Worm (Caenorhabditis elegans) whole organism, early embryonic: ENCODE data around the gene C41G6.12.

Experiments used
- B0310.2 ChIP-seq: sonication (generic microtip); optimal IDR thresholded peaks from 2 replicates; lab custom pipeline; 2016; ENCODE audit warnings: mild to moderate bottlenecking, missing genetic modification characterization, missing compliant biosample characterization
- F13C5.2 ChIP-seq: sonication (generic microtip); optimal IDR thresholded peaks from 2 replicates; lab custom pipeline; 2017; ENCODE audit warnings: mild to moderate bottlenecking, missing genetic modification characterization, inconsistent platforms, missing compliant biosample characterization
- aly-1 ChIP-seq: sonication (generic microtip); optimal IDR thresholded peaks from 2 replicates; lab custom pipeline; 2016; ENCODE audit warnings: missing genetic modification characterization, missing compliant biosample characterization
- ama-1 ChIP-seq: fragments of 150-350 bp; optimal IDR thresholded peaks from 2 replicates; lab custom pipeline; 2014
- ceh-13 ChIP-seq: fragments of 200-800 bp; sonication (Bioruptor generic); optimal IDR thresholded peaks from 2 replicates; lab custom pipeline; 2018; ENCODE audit warnings: mild to moderate bottlenecking, missing genetic modification characterization, missing compliant biosample characterization
- ets-7 ChIP-seq: sonication (generic microtip); optimal IDR thresholded peaks from 2 replicates; lab custom pipeline; 2016; ENCODE audit warnings: missing genotype, missing genetic modification characterization, missing compliant biosample characterization
- flt-1 ChIP-seq: fragments of 200-800 bp; sonication (Bioruptor generic); IDR thresholded peaks from 2 replicates; pipeline ENCODE4 v1.3.6; 2022; ENCODE audit warnings: missing genetic modification characterization, missing compliant biosample characterization
- hmg-4 ChIP-seq: fragments of 200-800 bp; sonication (Bioruptor generic); optimal IDR thresholded peaks from 2 replicates; lab custom pipeline; 2018; ENCODE audit warnings: mild to moderate bottlenecking, missing genetic modification characterization, missing compliant biosample characterization
- pes-1 ChIP-seq: fragments of 200-800 bp; sonication (Bioruptor generic); IDR thresholded peaks from 2 replicates; pipeline ENCODE4 v1.3.6; 2022; ENCODE audit warnings: missing genetic modification reagents, missing genetic modification characterization, missing compliant biosample characterization
- scrt-1 ChIP-seq: fragments of 200-800 bp; sonication (Bioruptor generic); IDR thresholded peaks from 2 replicates; pipeline ENCODE4 v1.3.6; 2022; ENCODE audit warnings: missing genetic modification characterization, missing compliant biosample characterization
- sea-1 ChIP-seq: fragments of 200-800 bp; sonication (Bioruptor generic); conservative IDR thresholded peaks from 2 replicates; pipeline ENCODE4 v1.3.6; 2022; ENCODE audit warnings: missing genetic modification characterization, missing compliant biosample characterization
- tbx-11 ChIP-seq: fragments of 200-800 bp; sonication (Bioruptor generic); IDR thresholded peaks from 2 replicates; pipeline ENCODE4 v1.3.6; 2022; ENCODE audit warnings: missing genetic modification characterization, missing compliant biosample characterization
- tbx-37 ChIP-seq: fragments of 200-800 bp; sonication (Bioruptor generic); conservative IDR thresholded peaks from 2 replicates; pipeline ENCODE4 v1.3.6; 2022; ENCODE audit warnings: missing genetic modification reagents, missing genetic modification characterization, missing compliant biosample characterization
- tra-4 ChIP-seq: sonication (generic microtip); optimal IDR thresholded peaks from 2 replicates; lab custom pipeline; 2017; ENCODE audit warnings: missing genetic modification characterization, missing compliant biosample characterization

DNA sequence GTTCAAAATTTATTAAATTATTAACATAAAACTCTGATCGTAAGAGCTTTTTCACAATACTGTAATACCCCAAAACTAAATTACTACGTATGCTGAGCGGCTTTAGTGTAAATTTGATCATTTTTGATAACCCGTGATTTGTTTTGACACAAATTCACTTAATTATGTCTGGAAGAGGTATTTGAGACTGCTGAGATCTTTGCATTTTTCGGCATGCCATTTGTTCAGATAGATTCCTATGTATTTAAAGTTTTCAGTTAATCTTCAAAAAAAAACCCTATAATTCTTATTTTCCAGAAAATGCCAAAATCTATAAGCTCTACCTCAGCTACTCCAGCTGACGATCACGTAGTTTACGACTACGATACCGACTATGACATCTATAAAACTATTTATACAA lies 22.7 kb upstream of the C41G6.12 start, which contains the start of gene srw-15:
- TF ChIP-seq tra-4 (tag; lab: Kevin White, UChicago) (no peak), ets-7 (no peak), scrt-1 (GFP tag; lab: Robert Waterston, UW) (no peak), flt-1 (no peak), ama-1 (lab: Kevin White, UChicago) (no peak), tbx-11 (GFP tag; lab: Robert Waterston, UW) (no peak), pes-1 (no peak), ceh-13 (GFP tag; lab: Kevin White, UChicago) (no peak), tbx-37 (GFP tag; lab: Robert Waterston, UW) (no peak), aly-1 (tag; lab: Kevin White, UChicago) (no peak), hmg-4 (GFP tag; lab: Kevin White, UChicago) (no peak), B0310.2 (no peak), F13C5.2 (tag; lab: Kevin White, UChicago) (no peak), sea-1 (GFP tag; lab: Robert Waterston, UW) (no peak)
